Fruit fly (Drosophila melanogaster) whole organism, embryonic: ENCODE results near the gene bma.

ENCODE experiments used
- Bdp1 ChIP-seq: fragments of 200-800 bp; sonication (Bioruptor generic); optimal IDR thresholded peaks from 3 replicates; lab custom pipeline; 2016; ENCODE audit warnings: missing biosample characterization, missing genetic modification characterization
- CG12071 ChIP-seq: fragments of 200-800 bp; sonication (Bioruptor generic); optimal IDR thresholded peaks from 3 replicates; lab custom pipeline; 2018; ENCODE audit warnings: missing biosample characterization, mild to moderate bottlenecking, missing genetic modification characterization
- CG12299 ChIP-seq: fragments of 200-800 bp; sonication (Bioruptor generic); optimal IDR thresholded peaks from 2 replicates; lab custom pipeline; 2018; ENCODE audit warnings: missing biosample characterization, mild to moderate bottlenecking, missing genetic modification characterization
- CG13424 ChIP-seq: fragments of 200-800 bp; sonication (Bioruptor generic); optimal IDR thresholded peaks from 2 replicates; lab custom pipeline; 2019; ENCODE audit warnings: missing biosample characterization, mild to moderate bottlenecking, missing genetic modification characterization, moderate library complexity
- CG15479 ChIP-seq: fragments of 200-800 bp; sonication (Bioruptor generic); optimal IDR thresholded peaks from 3 replicates; lab custom pipeline; 2019; ENCODE audit warnings: missing biosample characterization, mild to moderate bottlenecking, missing genetic modification characterization, moderate library complexity
- CG1832 ChIP-seq: fragments of 200-800 bp; sonication (Bioruptor generic); optimal IDR thresholded peaks from 2 replicates; lab custom pipeline; 2017; ENCODE audit warnings: missing biosample characterization, mild to moderate bottlenecking, missing genetic modification characterization, inconsistent platforms
- CG18476 ChIP-seq: fragments of 200-800 bp; sonication (Bioruptor generic); optimal IDR thresholded peaks from 2 replicates; lab custom pipeline; 2016; ENCODE audit warnings: missing biosample characterization, mild to moderate bottlenecking, missing genetic modification characterization
- CG2120 ChIP-seq: fragments of 200-800 bp; sonication (Bioruptor generic); optimal IDR thresholded peaks from 3 replicates; lab custom pipeline; 2016; ENCODE audit warnings: missing biosample characterization, missing genetic modification characterization
- CG31365 ChIP-seq: fragments of 200-800 bp; sonication (Bioruptor generic); optimal IDR thresholded peaks from 2 replicates; lab custom pipeline; 2018; ENCODE audit warnings: missing biosample characterization, mild to moderate bottlenecking, missing genetic modification characterization
- CG3281 ChIP-seq: fragments of 200-800 bp; sonication (Bioruptor generic); optimal IDR thresholded peaks from 3 replicates; lab custom pipeline; 2017; ENCODE audit warnings: missing biosample characterization, mild to moderate bottlenecking, missing genetic modification characterization
- CG33213 ChIP-seq: fragments of 200-800 bp; sonication (Bioruptor generic); optimal IDR thresholded peaks from 3 replicates; lab custom pipeline; 2016; ENCODE audit warnings: missing biosample characterization, missing genetic modification characterization
- CG34224 ChIP-seq: fragments of 200-800 bp; sonication (Bioruptor generic); IDR thresholded peaks from 3 replicates; pipeline ENCODE4 v1.3.6; 2022; ENCODE audit warnings: missing biosample characterization, missing genetic modification characterization; ENCODE audit not compliant: partially characterized antibody
- CG34376 ChIP-seq: fragments of 200-800 bp; sonication (Bioruptor generic); optimal IDR thresholded peaks from 2 replicates; lab custom pipeline; 2018; ENCODE audit warnings: missing biosample characterization, mild to moderate bottlenecking, missing genetic modification characterization
- CG43689 ChIP-seq: fragments of 200-800 bp; sonication (Bioruptor generic); IDR thresholded peaks from 2 replicates; pipeline ENCODE4 v1.3.6; 2022; ENCODE audit warnings: missing biosample characterization, missing genetic modification characterization
- CG9215 ChIP-seq: fragments of 200-800 bp; sonication (Bioruptor generic); IDR thresholded peaks from 2 replicates; pipeline ENCODE4 v1.3.6; 2022; ENCODE audit warnings: missing biosample characterization, missing genetic modification characterization
- CkIIα-i1 ChIP-seq: fragments of 200-800 bp; sonication (Bioruptor generic); IDR thresholded peaks from 2 replicates; pipeline ENCODE4 v1.3.6; 2022; ENCODE audit warnings: missing biosample characterization, missing genetic modification characterization
- D19B ChIP-seq: fragments of 200-800 bp; sonication (Bioruptor generic); optimal IDR thresholded peaks from 2 replicates; lab custom pipeline; 2017; ENCODE audit warnings: missing biosample characterization, mild to moderate bottlenecking, missing genetic modification characterization
- H2.0 ChIP-seq: fragments of 200-800 bp; sonication (Bioruptor generic); IDR thresholded peaks from 2 replicates; pipeline ENCODE4 v1.3.6; 2022; ENCODE audit warnings: missing biosample characterization, missing genetic modification characterization
- MBD-R2 ChIP-seq: fragments of 200-800 bp; sonication (Bioruptor generic); IDR thresholded peaks from 2 replicates; pipeline ENCODE4 v1.3.6; 2022; ENCODE audit warnings: missing biosample characterization, missing genetic modification characterization
- NK7.1 ChIP-seq: fragments of 200-800 bp; sonication (Bioruptor generic); optimal IDR thresholded peaks from 3 replicates; lab custom pipeline; 2016; ENCODE audit warnings: missing biosample characterization, missing genetic modification characterization
- Neu2 ChIP-seq: fragments of 200-800 bp; sonication (Bioruptor generic); optimal IDR thresholded peaks from 3 replicates; lab custom pipeline; 2016; ENCODE audit warnings: missing biosample characterization, missing genetic modification characterization, borderline replicate concordance
- Scr ChIP-seq: fragments of 200-800 bp; sonication (Bioruptor generic); IDR thresholded peaks from 2 replicates; pipeline ENCODE4 v1.3.6; 2022; ENCODE audit warnings: missing biosample characterization, missing genetic modification characterization; ENCODE audit not compliant: partially characterized antibody
- Sin3A ChIP-seq: fragments of >200 bp; optimal IDR thresholded peaks from 2 replicates; lab custom pipeline; 2018
- Ssrp ChIP-seq: fragments of 200-800 bp; sonication (Bioruptor generic); optimal IDR thresholded peaks from 2 replicates; lab custom pipeline; 2018; ENCODE audit warnings: missing biosample characterization, mild to moderate bottlenecking, missing genetic modification characterization, moderate library complexity
- Xbp1 ChIP-seq: fragments of 200-800 bp; sonication (Bioruptor generic); optimal IDR thresholded peaks from 3 replicates; lab custom pipeline; 2016; ENCODE audit warnings: missing biosample characterization, mild to moderate bottlenecking, missing genetic modification characterization
- Xrp1 ChIP-seq: fragments of 200-800 bp; sonication (Bioruptor generic); IDR thresholded peaks from 2 replicates; pipeline ENCODE4 v1.3.6; 2022; ENCODE audit warnings: missing biosample characterization, missing genetic modification characterization
- ab ChIP-seq: fragments of 200-800 bp; sonication (Bioruptor generic); optimal IDR thresholded peaks from 2 replicates; lab custom pipeline; 2016; ENCODE audit warnings: missing biosample characterization, missing genetic modification characterization
- bowl ChIP-seq: fragments of 200-800 bp; sonication (Bioruptor generic); IDR thresholded peaks from 2 replicates; pipeline ENCODE4 v1.3.6; 2022; ENCODE audit warnings: missing biosample characterization, missing genetic modification characterization
- bsh ChIP-seq, 2 experiments: fragments of 200-800 bp; sonication (Bioruptor generic); optimal IDR thresholded peaks; 2 replicates each; lab custom pipeline; 2017 to 2018; ENCODE audit warnings: mild to moderate bottlenecking in 2 of 2, missing biosample characterization in 2 of 2, missing genetic modification characterization in 2 of 2, moderate library complexity in 1 of 2
- cwo ChIP-seq: fragments of 200-800 bp; sonication (Bioruptor generic); optimal IDR thresholded peaks from 3 replicates; lab custom pipeline; 2017; ENCODE audit warnings: missing biosample characterization, missing genetic modification characterization, mild to moderate bottlenecking, moderate library complexity, missing genetic modification reagents
- disco-r ChIP-seq: fragments of 200-800 bp; sonication (Bioruptor generic); optimal IDR thresholded peaks from 2 replicates; lab custom pipeline; 2016; ENCODE audit warnings: missing biosample characterization, missing genetic modification characterization
- ham ChIP-seq: fragments of 200-800 bp; sonication (Bioruptor generic); IDR thresholded peaks from 2 replicates; pipeline ENCODE4 v1.3.6; 2022; ENCODE audit warnings: missing biosample characterization, missing genetic modification characterization
- hkb ChIP-seq, 2 experiments: fragments of 200-800 bp in 1 of 2; fragments of >200 bp in 1 of 2; sonication (Bioruptor generic) in 1 of 2; IDR thresholded peaks in 1 of 2; optimal IDR thresholded peaks in 1 of 2; 2 replicates each; pipeline versions ENCODE4 v1.3.6 to Lab custom; 2017 to 2022; ENCODE audit warnings: missing biosample characterization in 1 of 2, missing genetic modification characterization in 1 of 2
- jing ChIP-seq: fragments of 200-800 bp; sonication (Bioruptor generic); optimal IDR thresholded peaks from 2 replicates; lab custom pipeline; 2018; ENCODE audit warnings: missing biosample characterization, mild to moderate bottlenecking, missing genetic modification characterization
- kay ChIP-seq: fragments of 200-800 bp; sonication (Bioruptor generic); optimal IDR thresholded peaks from 2 replicates; lab custom pipeline; 2016; ENCODE audit warnings: missing biosample characterization, missing genetic modification characterization
- nerfin-1 ChIP-seq: fragments of 200-800 bp; sonication (Bioruptor generic); optimal IDR thresholded peaks from 3 replicates; lab custom pipeline; 2019; ENCODE audit warnings: missing biosample characterization, mild to moderate bottlenecking, missing genetic modification characterization, moderate library complexity
- phol ChIP-seq: fragments of 200-800 bp; sonication (Bioruptor generic); optimal IDR thresholded peaks from 3 replicates; lab custom pipeline; 2018; ENCODE audit warnings: missing biosample characterization, mild to moderate bottlenecking, missing genetic modification characterization, moderate library complexity
- ro ChIP-seq: fragments of 200-800 bp; sonication (Bioruptor generic); IDR thresholded peaks from 2 replicates; pipeline ENCODE4 v1.3.6; 2022; ENCODE audit warnings: missing biosample characterization, missing genetic modification characterization
- sens ChIP-seq: fragments of 200-800 bp; sonication (Bioruptor generic); peaks from one replicate; lab custom pipeline; 2016; ENCODE audit warnings: missing biosample characterization, missing genetic modification characterization
- shn ChIP-seq: fragments of 200-800 bp; sonication (Bioruptor generic); optimal IDR thresholded peaks from 3 replicates; lab custom pipeline; 2016; ENCODE audit warnings: missing biosample characterization, missing genetic modification characterization
- sna ChIP-seq: fragments of 200-800 bp; sonication (Bioruptor generic); IDR thresholded peaks from 2 replicates; pipeline ENCODE4 v1.3.6; 2022; ENCODE audit warnings: missing biosample characterization, missing genetic modification characterization; ENCODE audit not compliant: partially characterized antibody
- so ChIP-seq: fragments of 200-800 bp; sonication (Bioruptor generic); IDR thresholded peaks from 3 replicates; pipeline ENCODE4 v1.3.6; 2022; ENCODE audit warnings: missing biosample characterization, missing genetic modification characterization
- sug ChIP-seq: fragments of 200-800 bp; optimal IDR thresholded peaks from 2 replicates; lab custom pipeline; 2019; ENCODE audit warnings: missing biosample characterization, mild to moderate bottlenecking, missing genetic modification characterization, moderate library complexity
- tx ChIP-seq: fragments of 200-800 bp; sonication (Bioruptor generic); optimal IDR thresholded peaks from 2 replicates; lab custom pipeline; 2016; ENCODE audit warnings: missing biosample characterization, missing genetic modification characterization
- zen ChIP-seq: fragments of 200-800 bp; sonication (Bioruptor generic); optimal IDR thresholded peaks from 3 replicates; lab custom pipeline; 2018; ENCODE audit warnings: missing biosample characterization, mild to moderate bottlenecking, missing genetic modification characterization, moderate library complexity
- zfh2 ChIP-seq: fragments of 200-800 bp; sonication (Bioruptor generic); optimal IDR thresholded peaks from 2 replicates; lab custom pipeline; 2016; ENCODE audit warnings: missing biosample characterization, missing genetic modification characterization

The bma gene

dm6 chr3L:9893983-9894382, 13.9 kb upstream of the bma start (continued):
- no peak for TF ChIP-seq zfh2 (GFP tag; lab: Kevin White, UChicago)
- no peak for TF ChIP-seq NK7.1 (GFP tag; lab: Kevin White, UChicago)
- TF ChIP-seq CG18476 (GFP tag; lab: Kevin White, UChicago): no peak
- no peak for TF ChIP-seq tx (GFP tag; lab: Kevin White, UChicago)
- no peak for TF ChIP-seq Xbp1
- no peak for TF ChIP-seq jing (GFP tag; lab: Kevin White, UChicago)

dm6 chr3L:9894643-9895042, 13.3 kb upstream of the bma start, which contains the start of the genes CG6709 and Hez:
TSS of gene CG6709 (minus strand) at chr3L:9894743.
TSS of gene Hez (minus strand) at chr3L:9894743.
- TF ChIP-seq CG31365 (tag; lab: Kevin White, UChicago) (no peak), Ssrp (no peak), phol (tag; lab: Kevin White, UChicago) (no peak), CG34224 (GFP tag; lab: Robert Waterston, UW) (no peak)

dm6 chr3L:9897164-9897783, 10.6 kb upstream of the bma start:
- TF ChIP-seq Xrp1 (GFP tag; lab: Robert Waterston, UW): 0 out of 2 replicates have a peak, but pooled peaks have one; percentile 29
- no peak for TF ChIP-seq bowl (GFP tag; lab: Robert Waterston, UW)
- TF ChIP-seq Scr (GFP tag; lab: Robert Waterston, UW): no peak
- TF ChIP-seq hkb (optimal IDR thresholded peaks at IDR 0.05; lab: Kevin White, UChicago): no peak
- peak; percentile 33; the same call in 1 of the 2 replicates for TF ChIP-seq hkb (GFP tag; IDR thresholded peaks at IDR 0.05; lab: Robert Waterston, UW)
- TF ChIP-seq Neu2 (GFP tag; lab: Kevin White, UChicago): no peak
- peak; percentile 27 for TF ChIP-seq CG2120 (GFP tag; lab: Kevin White, UChicago)
- no peak for TF ChIP-seq CG9215 (GFP tag; lab: Robert Waterston, UW)
- no peak for TF ChIP-seq D19B (GFP tag; lab: Kevin White, UChicago)
- no peak for TF ChIP-seq so (GFP tag; lab: Robert Waterston, UW)
- TF ChIP-seq CkIIα-i1: no peak
- peak; percentile 3 for TF ChIP-seq cwo (GFP tag; lab: Kevin White, UChicago)
- TF ChIP-seq zen (tag; lab: Kevin White, UChicago): no peak
- TF ChIP-seq sna (GFP tag; lab: Robert Waterston, UW): no peak
- no peak for TF ChIP-seq ham (GFP tag; lab: Robert Waterston, UW)
- TF ChIP-seq CG13424 (tag; lab: Kevin White, UChicago): no peak
- TF ChIP-seq MBD-R2 (GFP tag; lab: Robert Waterston, UW): no peak
- no peak for TF ChIP-seq CG33213 (GFP tag; lab: Kevin White, UChicago)
- TF ChIP-seq CG1832 (GFP tag; lab: Kevin White, UChicago): no peak
- peak; percentile 39 for TF ChIP-seq sug
- TF ChIP-seq Bdp1 (GFP tag; lab: Kevin White, UChicago): no peak
- no peak for TF ChIP-seq ab (GFP tag; lab: Kevin White, UChicago)
- TF ChIP-seq bsh (GFP tag; optimal IDR thresholded peaks at IDR 0.05; lab: Kevin White, UChicago): peak in 1 of 2 experiments; percentile 9
- peak; percentile 39 for TF ChIP-seq Xbp1
- TF ChIP-seq sens (GFP tag; lab: Kevin White, UChicago): peak; percentile 68
- TF ChIP-seq ro: no peak
- TF ChIP-seq Sin3A: no peak
- TF ChIP-seq shn (GFP tag; lab: Kevin White, UChicago): peak; percentile 27
- no peak for TF ChIP-seq CG43689 (GFP tag; lab: Robert Waterston, UW)
- TF ChIP-seq CG15479 (GFP tag; lab: Kevin White, UChicago): no peak
- peak; percentile 7 for TF ChIP-seq kay
- TF ChIP-seq CG34376 (GFP tag; lab: Kevin White, UChicago): no peak
- no peak for TF ChIP-seq nerfin-1 (tag; lab: Kevin White, UChicago)
- no peak for TF ChIP-seq disco-r (GFP tag; lab: Kevin White, UChicago)
- TF ChIP-seq CG3281: peak; percentile 14
- no peak for TF ChIP-seq H2.0 (GFP tag; lab: Robert Waterston, UW)
- no peak for TF ChIP-seq CG12299 (tag; lab: Kevin White, UChicago)
- TF ChIP-seq CG12071: no peak
